Worm (Caenorhabditis elegans) whole organism, L4 larva: Measurements from ENCODE around the gene ftr-1.

Experiments used
- F44E2.7 ChIP-seq: fragments of 200-800 bp; sonication (Bioruptor generic); IDR thresholded peaks from 2 replicates; pipeline ENCODE4 v2.1.2; 2022; ENCODE audit warnings: missing genetic modification characterization, missing compliant biosample characterization
- R02D3.7 ChIP-seq: fragments of 150-350 bp; sonication (generic microtip); optimal IDR thresholded peaks from 3 replicates; lab custom pipeline; 2014; ENCODE audit warnings: missing biosample characterization, missing genetic modification characterization
- attf-4 ChIP-seq: sonication (generic microtip); optimal IDR thresholded peaks from 3 replicates; lab custom pipeline; 2017; ENCODE audit warnings: missing biosample characterization, missing genetic modification characterization
- ceh-20 ChIP-seq: fragments of 200-800 bp; sonication (Bioruptor generic); IDR thresholded peaks from 2 replicates; pipeline ENCODE4 v1.3.6; 2022; ENCODE audit warnings: missing genetic modification reagents, missing genetic modification characterization, missing compliant biosample characterization
- cey-2 ChIP-seq: sonication (generic microtip); optimal IDR thresholded peaks from 3 replicates; lab custom pipeline; 2017; ENCODE audit warnings: missing genetic modification characterization, mild to moderate bottlenecking, missing compliant biosample characterization, antibody characterized with exemption, borderline replicate concordance; ENCODE audit not compliant: insufficient read depth
- daf-16 ChIP-seq, 3 experiments: sonication (generic microtip); optimal IDR thresholded peaks; 2 replicates each; lab custom pipeline; 2016 to 2017; ENCODE audit warnings: missing genetic modification characterization in 3 of 3, missing genetic modification reagents in 3 of 3, mild to moderate bottlenecking in 2 of 3, missing compliant biosample characterization in 2 of 3, missing biosample characterization in 1 of 3, moderate library complexity in 1 of 3
- daf-19 ChIP-seq: fragments of 200-800 bp; sonication (Bioruptor generic); conservative IDR thresholded peaks from 2 replicates; pipeline ENCODE4 v1.3.6; 2022; ENCODE audit warnings: missing genetic modification characterization, missing compliant biosample characterization
- dmd-6 ChIP-seq: fragments of 200-800 bp; sonication (Bioruptor generic); IDR thresholded peaks from 2 replicates; pipeline ENCODE4 v1.3.6; 2022; ENCODE audit warnings: missing genetic modification reagents, missing genetic modification characterization, missing compliant biosample characterization
- dpl-1 ChIP-seq: fragments of 150-350 bp; optimal IDR thresholded peaks from 2 replicates; lab custom pipeline; 2014; ENCODE audit warnings: missing biosample characterization, missing genetic modification reagents, missing genetic modification characterization
- dve-1 ChIP-seq: sonication (generic microtip); optimal IDR thresholded peaks from 2 replicates; lab custom pipeline; 2017; ENCODE audit warnings: antibody characterized with exemption, mild to moderate bottlenecking, missing genetic modification characterization, missing compliant biosample characterization; ENCODE audit not compliant: insufficient read depth
- egl-27 ChIP-seq: sonication (generic microtip); optimal IDR thresholded peaks from 3 replicates; lab custom pipeline; 2017; ENCODE audit warnings: missing biosample characterization, missing genetic modification reagents, missing genetic modification characterization
- egl-43 ChIP-seq: fragments of 200-800 bp; sonication (Bioruptor generic); IDR thresholded peaks from 2 replicates; pipeline ENCODE4 v1.3.6; 2022; ENCODE audit warnings: missing genetic modification reagents, missing genetic modification characterization, missing compliant biosample characterization
- hlh-11 ChIP-seq: fragments of 200-800 bp; sonication (Bioruptor generic); optimal IDR thresholded peaks from 2 replicates; lab custom pipeline; 2018; ENCODE audit warnings: mild to moderate bottlenecking, missing genetic modification characterization, missing compliant biosample characterization
- hlh-30 ChIP-seq: sonication (generic microtip); optimal IDR thresholded peaks from 2 replicates; lab custom pipeline; 2017; ENCODE audit warnings: antibody characterized with exemption, mild to moderate bottlenecking, missing genetic modification characterization, missing compliant biosample characterization; ENCODE audit not compliant: insufficient read depth
- lim-7 ChIP-seq: fragments of 200-800 bp; sonication (Bioruptor generic); IDR thresholded peaks from 2 replicates; pipeline ENCODE4 v1.3.6; 2022; ENCODE audit warnings: missing genetic modification characterization, missing compliant biosample characterization
- lin-1 ChIP-seq: fragments of 200-800 bp; sonication (Bioruptor generic); IDR thresholded peaks from 2 replicates; pipeline ENCODE4 v1.3.6; 2022; ENCODE audit warnings: missing genetic modification reagents, missing genetic modification characterization, missing compliant biosample characterization
- lin-38 ChIP-seq: fragments of 200-800 bp; sonication (Bioruptor generic); IDR thresholded peaks from 2 replicates; pipeline ENCODE4 v1.3.6; 2022; ENCODE audit warnings: missing genetic modification reagents, missing genetic modification characterization, missing compliant biosample characterization
- lir-3 ChIP-seq: sonication (generic microtip); optimal IDR thresholded peaks from 2 replicates; lab custom pipeline; 2016; ENCODE audit warnings: mild to moderate bottlenecking, missing genetic modification characterization, missing compliant biosample characterization
- mes-2 ChIP-seq: sonication (generic microtip); optimal IDR thresholded peaks from 2 replicates; lab custom pipeline; 2016; ENCODE audit warnings: missing genotype, mild to moderate bottlenecking, missing genetic modification characterization, missing compliant biosample characterization; ENCODE audit not compliant: poor library complexity, severe bottlenecking
- mxl-2 ChIP-seq: fragments of 200-800 bp; sonication (Bioruptor generic); conservative IDR thresholded peaks from 2 replicates; pipeline ENCODE4 v1.3.6; 2022; ENCODE audit warnings: missing genetic modification reagents, missing genetic modification characterization, missing compliant biosample characterization
- mxl-3 ChIP-seq: fragments of 200-800 bp; sonication (Bioruptor generic); optimal IDR thresholded peaks from 2 replicates; lab custom pipeline; 2018; ENCODE audit warnings: mild to moderate bottlenecking, missing genetic modification characterization, missing compliant biosample characterization
- nhr-237 ChIP-seq: sonication (generic microtip); optimal IDR thresholded peaks from 2 replicates; lab custom pipeline; 2017; ENCODE audit warnings: missing biosample characterization, missing genetic modification characterization
- nhr-28 ChIP-seq: fragments of 150-350 bp; optimal IDR thresholded peaks from 2 replicates; lab custom pipeline; 2014; ENCODE audit warnings: missing biosample characterization, missing genetic modification characterization
- nhr-42 ChIP-seq: fragments of 200-800 bp; sonication (Bioruptor generic); IDR thresholded peaks from 2 replicates; pipeline ENCODE4 v1.3.6; 2022; ENCODE audit warnings: missing genetic modification characterization, missing compliant biosample characterization
- php-3 ChIP-seq: fragments of 200-800 bp; sonication (Bioruptor generic); IDR thresholded peaks from 2 replicates; pipeline ENCODE4 v1.3.6; 2022; ENCODE audit warnings: missing genetic modification reagents, missing genetic modification characterization, missing compliant biosample characterization
- pqm-1 ChIP-seq: sonication (generic microtip); optimal IDR thresholded peaks from 2 replicates; lab custom pipeline; 2017; ENCODE audit warnings: missing biosample characterization, missing genetic modification characterization
- set-16 ChIP-seq: fragments of 200-800 bp; sonication (Bioruptor generic); IDR thresholded peaks from 2 replicates; pipeline ENCODE4 v1.3.6; 2022; ENCODE audit warnings: missing genetic modification reagents, missing genetic modification characterization, missing compliant biosample characterization
- skn-1 ChIP-seq: fragments of 150-350 bp; optimal IDR thresholded peaks from 2 replicates; lab custom pipeline; 2014; ENCODE audit warnings: missing biosample characterization, missing genetic modification characterization
- snpc-1.2 ChIP-seq: fragments of 200-800 bp; sonication (Bioruptor generic); IDR thresholded peaks from 2 replicates; pipeline ENCODE4 v1.3.6; 2022; ENCODE audit warnings: missing genetic modification reagents, missing genetic modification characterization, missing compliant biosample characterization
- unc-130 ChIP-seq: sonication (generic microtip); optimal IDR thresholded peaks from 2 replicates; lab custom pipeline; 2016; ENCODE audit warnings: missing genetic modification reagents, missing genetic modification characterization, missing compliant biosample characterization
- unc-62 ChIP-seq, 3 experiments: fragments of 150-350 bp in 1 of 3; sonication (generic microtip); optimal IDR thresholded peaks in 2 of 3; peaks in 1 of 3; 1 replicate in 1 of 3; 2 replicates in 2 of 3; lab custom pipeline; 2014 to 2017; ENCODE audit warnings: missing biosample characterization in 3 of 3, missing genetic modification characterization in 3 of 3, missing genetic modification reagents in 3 of 3, missing genotype in 1 of 3
- zag-1 ChIP-seq: fragments of 150-350 bp; optimal IDR thresholded peaks from 2 replicates; lab custom pipeline; 2014; ENCODE audit warnings: missing biosample characterization, missing genetic modification characterization
- zfp-2 ChIP-seq: sonication (generic microtip); optimal IDR thresholded peaks from 2 replicates; lab custom pipeline; 2016; ENCODE audit warnings: mild to moderate bottlenecking, missing genetic modification characterization, missing compliant biosample characterization
- zfp-3 ChIP-seq: fragments of 200-800 bp; sonication (Bioruptor generic); conservative IDR thresholded peaks from 2 replicates; pipeline ENCODE4 v1.3.6; 2022; ENCODE audit warnings: missing genetic modification reagents, missing genetic modification characterization, missing compliant biosample characterization
- zip-2 ChIP-seq: fragments of 150-350 bp; optimal IDR thresholded peaks from 2 replicates; lab custom pipeline; 2014; ENCODE audit warnings: missing biosample characterization, missing genetic modification characterization

Gene ftr-1

ce11 chrV:20213097-20213496 is 16.3 kb downstream of the ftr-1 start:
- TF ChIP-seq mxl-2 (GFP tag; lab: Robert Waterston, UW) (no peak), daf-16 (GFP tag; optimal IDR thresholded peaks at IDR 0.05; lab: Kevin White, UChicago) (no peak), daf-16 (tag; optimal IDR thresholded peaks at IDR 0.05; lab: Kevin White, UChicago) (peak; percentile 79), egl-27 (tag; lab: Kevin White, UChicago) (no peak)

- TF ChIP-seq lim-7 (GFP tag; lab: Robert Waterston, UW) = no peak
- TF ChIP-seq skn-1 = no peak
- no peak for TF ChIP-seq zip-2
- no peak for TF ChIP-seq mxl-3 (GFP tag; lab: Kevin White, UChicago)
Observed at ce11 chrV:20215197-20215596, 18.4 kb downstream of the ftr-1 start, which contains the start of gene Y113G7B.11. TSS of gene Y113G7B.11 (minus strand) at chrV:20215297.

ce11 chrV:20220604-20221003 is 23.8 kb downstream of the ftr-1 start:
- TF ChIP-seq lin-38 = no peak
- no peak for TF ChIP-seq unc-62 (GFP tag; optimal IDR thresholded peaks at IDR 0.05 in 1 of 2; lab: Kevin White, UChicago)
- TF ChIP-seq unc-62 (tag; optimal IDR thresholded peaks at IDR 0.05; lab: Kevin White, UChicago) = no peak
- TF ChIP-seq F44E2.7 (GFP tag; lab: Robert Waterston, UW) = no peak
- no peak for TF ChIP-seq dve-1 (tag; lab: Kevin White, UChicago)
- TF ChIP-seq zag-1 (tag; lab: Kevin White, UChicago) = no peak
- no peak for TF ChIP-seq mxl-2 (GFP tag; lab: Robert Waterston, UW)

ce11 chrV:20223725-20224124 is 27.0 kb downstream of the ftr-1 start:
- TF ChIP-seq egl-43 (no peak), nhr-42 (GFP tag; lab: Robert Waterston, UW) (no peak), dve-1 (tag; lab: Kevin White, UChicago) (no peak), set-16 (GFP tag; lab: Robert Waterston, UW) (no peak), hlh-30 (no peak), lin-1 (GFP tag; lab: Robert Waterston, UW) (no peak)

- peak; percentile 56; the same call in 1 of the 2 replicates for TF ChIP-seq php-3 (GFP tag; lab: Robert Waterston, UW)
- peak; percentile 57; the same call in 1 of the 2 replicates for TF ChIP-seq dmd-6
- peak; percentile 40 for TF ChIP-seq nhr-28 (tag; lab: Kevin White, UChicago)
- no peak for TF ChIP-seq daf-16 (GFP tag; optimal IDR thresholded peaks at IDR 0.05; lab: Kevin White, UChicago)
- peak; percentile 69 for TF ChIP-seq daf-16 (tag; optimal IDR thresholded peaks at IDR 0.05; lab: Kevin White, UChicago)
- TF ChIP-seq pqm-1 (tag; lab: Kevin White, UChicago) = peak; percentile 91
- TF ChIP-seq snpc-1.2 = no peak
- peak; percentile 1 for TF ChIP-seq mes-2 (tag; lab: Kevin White, UChicago)
- no peak for TF ChIP-seq R02D3.7
- TF ChIP-seq unc-130 (GFP tag; lab: Kevin White, UChicago) = no peak
- no peak for TF ChIP-seq zfp-2
- no peak for TF ChIP-seq cey-2 (tag; lab: Kevin White, UChicago)
- peak; percentile 22 for TF ChIP-seq hlh-11 (tag; lab: Kevin White, UChicago)
- TF ChIP-seq daf-19 (GFP tag; lab: Robert Waterston, UW) = no peak
- TF ChIP-seq dve-1 (tag; lab: Kevin White, UChicago) = peak; percentile 9
Observed at ce11 chrV:20225312-20225711, 28.5 kb downstream of the ftr-1 start.

ce11 chrV:20233743-20234142 is 37.0 kb downstream of the ftr-1 start, which contains the start of gene Y113G7B.15:
TSS of gene Y113G7B.15 (minus strand) at chrV:20233843.
- TF ChIP-seq ceh-20 (no peak), cey-2 (tag; lab: Kevin White, UChicago) (no peak), zfp-3 (GFP tag; lab: Robert Waterston, UW) (no peak), nhr-237 (no peak), snpc-1.2 (no peak), attf-4 (tag; lab: Kevin White, UChicago) (no peak), dpl-1 (GFP tag; lab: Kevin White, UChicago) (no peak), lir-3 (tag; lab: Kevin White, UChicago) (no peak)
